Fruit fly (Drosophila melanogaster) whole organism, embryonic: ENCODE results near the gene Uggt.

ENCODE experiments used
- Atf-2 ChIP-seq: fragments of 200-800 bp; sonication (Bioruptor generic); optimal IDR thresholded peaks from 2 replicates; lab custom pipeline; 2016; ENCODE audit warnings: missing biosample characterization, missing genetic modification characterization
- Atf3 ChIP-seq: fragments of 200-800 bp; sonication (Bioruptor generic); optimal IDR thresholded peaks from 3 replicates; lab custom pipeline; 2016; ENCODE audit warnings: missing biosample characterization, missing genetic modification characterization
- CG10209 ChIP-seq: fragments of 200-800 bp; sonication (Bioruptor generic); optimal IDR thresholded peaks from 3 replicates; lab custom pipeline; 2017; ENCODE audit warnings: missing biosample characterization, mild to moderate bottlenecking, missing genetic modification characterization, missing genetic modification reagents
- CG10565 ChIP-seq: fragments of 200-800 bp; sonication (Bioruptor generic); optimal IDR thresholded peaks from 3 replicates; lab custom pipeline; 2016; ENCODE audit warnings: missing biosample characterization, mild to moderate bottlenecking, missing genetic modification characterization
- CG12071 ChIP-seq: fragments of 200-800 bp; sonication (Bioruptor generic); optimal IDR thresholded peaks from 3 replicates; lab custom pipeline; 2018; ENCODE audit warnings: missing biosample characterization, mild to moderate bottlenecking, missing genetic modification characterization
- CG12659 ChIP-seq: fragments of 200-800 bp; sonication (Bioruptor generic); optimal IDR thresholded peaks from 3 replicates; lab custom pipeline; 2017; ENCODE audit warnings: mild to moderate bottlenecking, missing biosample characterization, missing genetic modification reagents, missing genetic modification characterization
- CG1602 ChIP-seq: fragments of 200-800 bp; sonication (Bioruptor generic); optimal IDR thresholded peaks from 3 replicates; lab custom pipeline; 2016; ENCODE audit warnings: missing biosample characterization, missing genetic modification characterization
- CG1647 ChIP-seq: fragments of 200-800 bp; sonication (Bioruptor generic); optimal IDR thresholded peaks from 3 replicates; lab custom pipeline; 2016; ENCODE audit warnings: missing biosample characterization, missing genetic modification characterization
- CG16813 ChIP-seq: fragments of 200-800 bp; sonication (Bioruptor generic); IDR thresholded peaks from 3 replicates; pipeline ENCODE4 v1.3.6; 2022; ENCODE audit warnings: missing biosample characterization, missing genetic modification characterization; ENCODE audit not compliant: partially characterized antibody
- CG17328 ChIP-seq: fragments of 200-800 bp; sonication (Bioruptor generic); IDR thresholded peaks from 2 replicates; pipeline ENCODE4 v1.3.6; 2022; ENCODE audit warnings: missing biosample characterization, missing genetic modification characterization
- CG18262 ChIP-seq: fragments of 200-800 bp; optimal IDR thresholded peaks from 3 replicates; lab custom pipeline; 2019; ENCODE audit warnings: missing biosample characterization, mild to moderate bottlenecking, missing genetic modification characterization, moderate library complexity
- CG2678 ChIP-seq: fragments of 200-800 bp; sonication (Bioruptor generic); optimal IDR thresholded peaks from 3 replicates; lab custom pipeline; 2019; ENCODE audit warnings: missing biosample characterization, mild to moderate bottlenecking, missing genetic modification characterization, moderate library complexity
- CG3163 ChIP-seq: fragments of 200-800 bp; sonication (Bioruptor generic); optimal IDR thresholded peaks from 3 replicates; lab custom pipeline; 2016; ENCODE audit warnings: missing biosample characterization, missing genetic modification characterization
- CG3281 ChIP-seq: fragments of 200-800 bp; sonication (Bioruptor generic); optimal IDR thresholded peaks from 3 replicates; lab custom pipeline; 2017; ENCODE audit warnings: missing biosample characterization, mild to moderate bottlenecking, missing genetic modification characterization
- CG33213 ChIP-seq: fragments of 200-800 bp; sonication (Bioruptor generic); optimal IDR thresholded peaks from 3 replicates; lab custom pipeline; 2016; ENCODE audit warnings: missing biosample characterization, missing genetic modification characterization
- CG34422 ChIP-seq: fragments of 200-800 bp; sonication (Bioruptor generic); IDR thresholded peaks from 3 replicates; pipeline ENCODE4 v1.3.6; 2022; ENCODE audit warnings: missing biosample characterization, missing genetic modification characterization
- CG3995 ChIP-seq: fragments of 200-800 bp; sonication (Bioruptor generic); optimal IDR thresholded peaks from 3 replicates; lab custom pipeline; 2016; ENCODE audit warnings: missing biosample characterization, missing genetic modification characterization
- CG5245 ChIP-seq: fragments of 200-800 bp; sonication (Bioruptor generic); optimal IDR thresholded peaks from 3 replicates; lab custom pipeline; 2016; ENCODE audit warnings: missing biosample characterization, missing genetic modification characterization
- CG5953 ChIP-seq: fragments of 200-800 bp; sonication (Bioruptor generic); IDR thresholded peaks from 2 replicates; pipeline ENCODE4 v1.3.6; 2022; ENCODE audit warnings: missing biosample characterization, missing genetic modification characterization
- CG6654 ChIP-seq: fragments of 200-800 bp; sonication (Bioruptor generic); optimal IDR thresholded peaks from 2 replicates; lab custom pipeline; 2017; ENCODE audit warnings: missing biosample characterization, mild to moderate bottlenecking, missing genetic modification characterization
- CG7786 ChIP-seq: fragments of 200-800 bp; sonication (Bioruptor generic); optimal IDR thresholded peaks from 2 replicates; lab custom pipeline; 2016; ENCODE audit warnings: missing biosample characterization, missing genetic modification characterization
- CG8290 ChIP-seq, 3 experiments: fragments of 200-800 bp; sonication (Bioruptor generic); optimal IDR thresholded peaks; 2 replicates each; lab custom pipeline; 2016 to 2019; ENCODE audit warnings: missing biosample characterization in 3 of 3, missing genetic modification characterization in 3 of 3, mild to moderate bottlenecking in 2 of 3, moderate library complexity in 1 of 3
- Camta ChIP-seq: fragments of 200-800 bp; sonication (Bioruptor generic); optimal IDR thresholded peaks from 2 replicates; lab custom pipeline; 2016; ENCODE audit warnings: missing biosample characterization, missing genetic modification characterization
- Doc3 ChIP-seq: fragments of 200-800 bp; sonication (Bioruptor generic); IDR thresholded peaks from 3 replicates; pipeline ENCODE4 v1.3.6; 2022; ENCODE audit warnings: missing biosample characterization, missing genetic modification characterization; ENCODE audit not compliant: partially characterized antibody
- Gug ChIP-seq: fragments of 200-800 bp; sonication (Bioruptor generic); IDR thresholded peaks from 4 replicates; pipeline ENCODE4 v1.3.6; 2022; ENCODE audit warnings: missing biosample characterization, missing genetic modification characterization
- HLH54F ChIP-seq: fragments of 200-800 bp; sonication (Bioruptor generic); optimal IDR thresholded peaks from 3 replicates; lab custom pipeline; 2016; ENCODE audit warnings: missing biosample characterization, missing genetic modification characterization
- Kr ChIP-seq: fragments of 200-800 bp; sonication (Bioruptor generic); optimal IDR thresholded peaks from 2 replicates; lab custom pipeline; 2017; ENCODE audit warnings: missing biosample characterization, mild to moderate bottlenecking, missing genetic modification characterization
- MBD-R2 ChIP-seq: fragments of 200-800 bp; sonication (Bioruptor generic); IDR thresholded peaks from 2 replicates; pipeline ENCODE4 v1.3.6; 2022; ENCODE audit warnings: missing biosample characterization, missing genetic modification characterization
- Myb ChIP-seq: fragments of 200-800 bp; sonication (Bioruptor generic); optimal IDR thresholded peaks from 2 replicates; lab custom pipeline; 2016; ENCODE audit warnings: missing biosample characterization, missing genetic modification characterization
- Nf-YC ChIP-seq: fragments of 200-800 bp; optimal IDR thresholded peaks from 3 replicates; lab custom pipeline; 2019; ENCODE audit warnings: missing biosample characterization, mild to moderate bottlenecking, missing genetic modification characterization, moderate library complexity
- NfI ChIP-seq: fragments of 200-800 bp; sonication (Bioruptor generic); optimal IDR thresholded peaks from 3 replicates; lab custom pipeline; 2018; ENCODE audit warnings: missing biosample characterization, mild to moderate bottlenecking, missing genetic modification characterization, moderate library complexity
- Taf1 ChIP-seq: fragments of 200-800 bp; sonication (Bioruptor generic); IDR thresholded peaks from 2 replicates; pipeline ENCODE4 v1.3.6; 2022; ENCODE audit warnings: missing biosample characterization, missing genetic modification characterization
- Tbp ChIP-seq: fragments of >200 bp; optimal IDR thresholded peaks from 2 replicates; lab custom pipeline; 2018; ENCODE audit warnings: missing biosample characterization, missing genetic modification characterization
- YL-1 ChIP-seq: fragments of 200-800 bp; sonication (Bioruptor generic); optimal IDR thresholded peaks from 3 replicates; lab custom pipeline; 2017; ENCODE audit warnings: missing biosample characterization, mild to moderate bottlenecking, missing genetic modification characterization
- abd-A ChIP-seq: fragments of 200-800 bp; sonication (Bioruptor generic); optimal IDR thresholded peaks from 3 replicates; lab custom pipeline; 2019; ENCODE audit warnings: missing biosample characterization, mild to moderate bottlenecking, missing genetic modification characterization, moderate library complexity
- ap ChIP-seq: fragments of 200-800 bp; sonication (Bioruptor generic); IDR thresholded peaks from 2 replicates; pipeline ENCODE4 v1.3.6; 2022; ENCODE audit warnings: missing biosample characterization, missing genetic modification characterization
- ash1 ChIP-seq: fragments of 200-800 bp; sonication (Bioruptor generic); optimal IDR thresholded peaks from 2 replicates; lab custom pipeline; 2018; ENCODE audit warnings: missing biosample characterization, mild to moderate bottlenecking, missing genetic modification characterization
- br ChIP-seq: fragments of >200 bp; optimal IDR thresholded peaks from 2 replicates; lab custom pipeline; 2017
- chif ChIP-seq, 2 experiments: fragments of 200-800 bp; sonication (Bioruptor generic); optimal IDR thresholded peaks; 3 replicates each; lab custom pipeline; 2016; ENCODE audit warnings: missing biosample characterization in 2 of 2, missing genetic modification characterization in 2 of 2
- ci ChIP-seq: fragments of 200-800 bp; sonication (Bioruptor generic); IDR thresholded peaks from 3 replicates; pipeline ENCODE4 v1.3.6; 2022; ENCODE audit warnings: missing biosample characterization, missing genetic modification characterization
- dysf ChIP-seq: fragments of 200-800 bp; sonication (Bioruptor generic); IDR thresholded peaks from 3 replicates; pipeline ENCODE4 v1.3.6; 2022; ENCODE audit warnings: missing biosample characterization, missing genetic modification characterization
- ems ChIP-seq: fragments of 200-800 bp; sonication (Bioruptor generic); optimal IDR thresholded peaks from 3 replicates; lab custom pipeline; 2016; ENCODE audit warnings: missing biosample characterization, missing genetic modification characterization
- gem ChIP-seq: fragments of 200-800 bp; sonication (Bioruptor generic); optimal IDR thresholded peaks from 2 replicates; lab custom pipeline; 2019; ENCODE audit warnings: missing biosample characterization, mild to moderate bottlenecking, missing genetic modification characterization, moderate library complexity
- gro ChIP-seq: fragments of 200-800 bp; sonication (Bioruptor generic); optimal IDR thresholded peaks from 2 replicates; lab custom pipeline; 2016; ENCODE audit warnings: missing biosample characterization, missing genetic modification characterization
- kni ChIP-seq: fragments of 200-800 bp; sonication (Bioruptor generic); optimal IDR thresholded peaks from 3 replicates; lab custom pipeline; 2017; ENCODE audit warnings: mild to moderate bottlenecking, missing biosample characterization, missing genetic modification reagents, missing genetic modification characterization
- odd ChIP-seq: fragments of 200-800 bp; sonication (Bioruptor generic); optimal IDR thresholded peaks from 2 replicates; lab custom pipeline; 2017; ENCODE audit warnings: missing biosample characterization, mild to moderate bottlenecking, missing genetic modification characterization
- pum ChIP-seq: fragments of 200-800 bp; sonication (Bioruptor generic); optimal IDR thresholded peaks from 2 replicates; lab custom pipeline; 2016; ENCODE audit warnings: missing biosample characterization, missing genetic modification characterization
- sens-2 ChIP-seq: fragments of 200-800 bp; sonication (Bioruptor generic); IDR thresholded peaks from 2 replicates; pipeline ENCODE4 v1.3.6; 2022; ENCODE audit warnings: missing biosample characterization, missing genetic modification characterization
- tll ChIP-seq, 2 experiments: fragments of 200-800 bp in 1 of 2; fragments of >200 bp in 1 of 2; sonication (Bioruptor generic) in 1 of 2; optimal IDR thresholded peaks; 2 replicates each; lab custom pipeline; 2017 to 2019; ENCODE audit warnings: missing biosample characterization in 2 of 2, missing genetic modification characterization in 2 of 2, mild to moderate bottlenecking in 1 of 2, moderate library complexity in 1 of 2
- tx ChIP-seq: fragments of 200-800 bp; sonication (Bioruptor generic); optimal IDR thresholded peaks from 2 replicates; lab custom pipeline; 2016; ENCODE audit warnings: missing biosample characterization, missing genetic modification characterization
- usp ChIP-seq: fragments of >200 bp; optimal IDR thresholded peaks from 2 replicates; lab custom pipeline; 2017; ENCODE audit warnings: missing biosample characterization, missing genetic modification characterization
- wek ChIP-seq: fragments of 200-800 bp; sonication (Bioruptor generic); optimal IDR thresholded peaks from 3 replicates; lab custom pipeline; 2018; ENCODE audit warnings: missing biosample characterization, mild to moderate bottlenecking, missing genetic modification characterization, moderate library complexity

The Uggt gene

DNA sequence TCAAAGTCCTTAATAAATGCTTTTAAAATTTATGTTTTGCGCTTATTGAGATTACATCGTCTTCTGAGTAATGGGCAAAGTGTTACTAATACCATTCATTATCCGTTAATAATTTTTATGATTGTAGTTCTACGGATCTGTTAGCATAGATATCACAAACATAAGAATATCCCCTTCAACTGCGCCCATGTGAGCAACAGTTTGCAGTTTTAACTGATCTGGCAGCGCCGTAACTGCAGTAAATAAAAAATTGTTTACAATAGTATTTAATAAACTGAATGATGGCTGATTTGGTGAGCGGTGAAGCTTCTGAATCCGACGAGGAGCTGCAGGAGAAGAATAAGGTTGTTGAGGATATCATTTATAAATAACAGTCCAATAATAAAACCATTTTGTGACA lies 2.5 kb upstream of the Uggt start, which contains the start of gene Blos3 (continued):
- TF ChIP-seq dysf (GFP tag; lab: Robert Waterston, UW): no peak
- TF ChIP-seq Kr (GFP tag; lab: Kevin White, UChicago): no peak
- TF ChIP-seq CG5245: no peak
- peak; percentile 55 for TF ChIP-seq NfI (GFP tag; lab: Kevin White, UChicago)
- TF ChIP-seq HLH54F (GFP tag; lab: Kevin White, UChicago): peak; percentile 19
- TF ChIP-seq CG7786 (GFP tag; lab: Kevin White, UChicago): peak; percentile 31
- no peak for TF ChIP-seq YL-1 (GFP tag; lab: Kevin White, UChicago)
- no peak for TF ChIP-seq CG8290 (GFP tag; optimal IDR thresholded peaks at IDR 0.05; lab: Kevin White, UChicago)
- no peak for TF ChIP-seq CG8290 (tag; optimal IDR thresholded peaks at IDR 0.05; lab: Kevin White, UChicago)
- peak; percentile 61 for TF ChIP-seq MBD-R2 (GFP tag; lab: Robert Waterston, UW)
- TF ChIP-seq CG34422: peak; percentile 25; the same call in 1 of the 3 replicates
- no peak for TF ChIP-seq CG5953 (GFP tag; lab: Robert Waterston, UW)
- peak; percentile 37 for TF ChIP-seq Camta (GFP tag; lab: Kevin White, UChicago)
- no peak for TF ChIP-seq CG10209 (GFP tag; lab: Kevin White, UChicago)
- peak; percentile 60 for TF ChIP-seq pum (GFP tag; lab: Kevin White, UChicago)
- TF ChIP-seq CG17328 (GFP tag; lab: Robert Waterston, UW): peak; percentile 27; the same call in 1 of the 2 replicates
- no peak for TF ChIP-seq Doc3 (GFP tag; lab: Robert Waterston, UW)
- no peak for TF ChIP-seq br (lab: Kevin White, UChicago)
- TF ChIP-seq kni (GFP tag; lab: Kevin White, UChicago): no peak
- TF ChIP-seq chif (GFP tag; optimal IDR thresholded peaks at IDR 0.05; lab: Kevin White, UChicago): peak; percentile 7 to 13
- no peak for TF ChIP-seq usp
- peak; percentile 76 for TF ChIP-seq gem (tag; lab: Kevin White, UChicago)
- TF ChIP-seq Atf3 (GFP tag; lab: Kevin White, UChicago): peak; percentile 9
- peak; percentile 83 for TF ChIP-seq gro (GFP tag; lab: Kevin White, UChicago)
- TF ChIP-seq tll (GFP tag; optimal IDR thresholded peaks at IDR 0.05; lab: Kevin White, UChicago): no peak
- no peak for TF ChIP-seq abd-A (tag; lab: Kevin White, UChicago)
- TF ChIP-seq CG18262: peak; percentile 37
- TF ChIP-seq CG33213 (GFP tag; lab: Kevin White, UChicago): peak; percentile 57
- TF ChIP-seq tx (GFP tag; lab: Kevin White, UChicago): peak; percentile 16
- peak; percentile 1 for TF ChIP-seq CG3995
- TF ChIP-seq CG3281 (GFP tag; lab: Kevin White, UChicago): peak; percentile 52
- no peak for TF ChIP-seq Nf-YC
- peak; percentile 73 for TF ChIP-seq wek (GFP tag; lab: Kevin White, UChicago)
- no peak for TF ChIP-seq CG6654 (GFP tag; lab: Kevin White, UChicago)
- TF ChIP-seq ap (GFP tag; lab: Robert Waterston, UW): 0 out of 2 replicates have a peak, but pooled peaks have one; percentile 7
- peak; percentile 51 for TF ChIP-seq CG1647
- peak; percentile 12 for TF ChIP-seq CG3163 (GFP tag; lab: Kevin White, UChicago)
- no peak for TF ChIP-seq Tbp (GFP tag; lab: Kevin White, UChicago)
- TF ChIP-seq ash1 (GFP tag; lab: Kevin White, UChicago): no peak
- TF ChIP-seq Gug (GFP tag; lab: Robert Waterston, UW): peak; percentile 38; the same call in 2 of the 4 replicates
- TF ChIP-seq ems (GFP tag; lab: Kevin White, UChicago): no peak
- peak; percentile 27 for TF ChIP-seq Myb (GFP tag; lab: Kevin White, UChicago)
- no peak for TF ChIP-seq CG16813 (GFP tag; lab: Robert Waterston, UW)
- no peak for TF ChIP-seq CG2678 (tag; lab: Kevin White, UChicago)
- TF ChIP-seq odd (GFP tag; lab: Kevin White, UChicago): no peak
- no peak for TF ChIP-seq ci (GFP tag; lab: Robert Waterston, UW)
- peak; percentile 51 for TF ChIP-seq Atf-2
- TF ChIP-seq CG10565 (GFP tag; lab: Kevin White, UChicago): no peak
- TF ChIP-seq CG1602 (GFP tag; lab: Kevin White, UChicago): peak; percentile 28
- no peak for TF ChIP-seq Taf1 (GFP tag; lab: Robert Waterston, UW)
- no peak for TF ChIP-seq CG12071 (GFP tag; lab: Kevin White, UChicago)
- peak; percentile 32 for TF ChIP-seq CG12659
- no peak for TF ChIP-seq sens-2 (GFP tag; lab: Robert Waterston, UW)
